Worm (Caenorhabditis elegans): ENCODE results near the gene D2023.4.

D2023.4 gene

DNA sequence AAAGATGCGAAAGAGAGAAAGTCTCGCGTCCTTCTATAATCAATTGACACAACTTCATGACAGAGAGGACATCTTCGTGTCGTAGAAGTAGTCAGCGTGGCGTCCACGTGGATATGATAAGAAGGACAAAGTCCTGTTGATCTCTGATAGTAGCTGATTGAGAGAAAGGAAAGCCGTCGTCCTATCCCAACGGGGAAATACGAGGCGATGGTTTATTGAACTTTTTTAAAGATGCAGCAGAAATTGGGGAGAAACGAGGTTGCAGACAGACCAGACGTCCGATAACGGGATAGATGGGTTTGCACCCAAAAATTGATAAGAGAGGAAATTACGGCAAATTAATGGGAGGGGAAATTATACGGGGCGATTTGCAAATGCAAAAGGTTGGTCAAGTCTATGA lies 23.1 kb downstream of the D2023.4 start:
- no peak for TF ChIP-seq unc-62 (GFP tag; optimal IDR thresholded peaks at IDR 0.05)

DNA sequence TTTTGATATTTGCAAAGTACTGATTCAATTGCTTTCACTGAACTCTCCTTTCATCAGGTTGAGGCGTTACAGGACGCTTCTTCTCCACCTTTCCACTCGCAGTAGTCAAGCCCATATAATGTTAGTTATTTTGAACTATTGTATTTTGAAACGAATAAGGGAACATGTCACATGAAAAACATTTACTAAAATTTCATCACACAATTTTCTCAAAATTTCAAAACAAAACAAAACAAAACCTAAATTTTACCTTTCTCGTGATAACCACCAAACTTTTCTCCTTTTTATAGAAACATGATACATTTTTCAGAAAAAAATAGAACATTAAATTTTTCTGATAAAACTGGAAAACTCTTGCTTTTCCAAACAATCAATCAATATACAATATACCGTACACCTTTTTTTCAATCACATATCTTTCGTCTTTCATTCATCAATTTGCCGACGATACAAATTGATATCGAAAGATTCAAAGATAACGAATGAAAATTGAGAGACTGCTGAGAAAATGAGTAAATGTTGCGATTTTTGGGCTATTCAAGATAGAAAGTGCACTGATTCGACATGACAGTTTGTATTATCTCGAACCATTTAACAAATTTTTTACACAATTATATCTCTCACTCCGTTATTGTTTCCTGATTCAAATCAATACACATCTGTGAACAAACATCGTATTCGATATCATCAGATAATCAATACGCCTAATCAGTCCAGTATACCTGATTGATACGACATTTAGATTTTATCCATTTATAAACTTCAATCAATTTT lies 24.3 kb downstream of the D2023.4 start:
- no peak for TF ChIP-seq unc-62 (GFP tag; optimal IDR thresholded peaks at IDR 0.05)

DNA sequence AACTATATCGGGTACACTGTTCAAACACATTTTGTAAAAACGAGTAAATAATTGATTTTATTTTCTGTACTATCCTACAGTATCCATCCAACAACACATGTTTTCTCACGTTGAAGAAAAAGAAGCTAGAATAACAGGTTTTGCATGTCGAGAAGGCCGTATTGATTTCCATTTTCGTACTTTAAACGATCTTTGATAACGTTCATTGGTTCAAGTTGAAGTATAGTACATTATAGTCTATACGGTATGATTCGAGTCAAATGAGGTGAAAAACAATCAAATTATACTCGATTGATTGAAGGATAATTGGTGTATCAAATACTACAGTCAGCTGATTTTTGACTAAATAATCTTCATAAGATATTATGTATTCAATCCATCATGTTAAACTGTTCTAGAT lies 25.1 kb downstream of the D2023.4 start:
- TF ChIP-seq unc-62 (GFP tag; optimal IDR thresholded peaks at IDR 0.05) = no peak

DNA sequence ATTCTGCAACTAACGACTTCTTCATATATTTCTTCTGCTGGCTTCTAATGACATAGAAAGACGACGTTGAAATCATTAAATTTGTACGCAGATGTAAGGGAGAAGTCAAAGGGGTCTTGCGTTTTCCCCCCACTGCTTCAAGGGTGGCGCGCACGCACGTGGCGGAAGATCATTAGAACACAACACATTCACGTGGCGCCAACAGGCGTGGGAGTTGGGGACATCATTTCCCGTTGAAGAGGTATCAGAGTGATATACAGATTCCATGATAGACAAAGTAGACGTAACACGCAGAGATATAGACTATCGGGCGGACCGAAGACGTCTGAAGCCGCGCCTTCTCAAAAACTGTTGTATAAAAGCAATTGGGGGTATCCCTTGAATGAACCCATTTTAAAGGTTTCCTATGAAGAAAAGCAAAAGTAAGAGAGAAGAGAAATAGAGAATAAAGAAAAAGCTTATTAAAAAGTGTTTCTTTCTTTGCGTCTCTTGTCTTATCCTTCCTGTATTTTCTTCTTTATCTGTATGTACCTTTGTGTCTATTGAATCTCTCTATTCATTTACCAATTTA lies 26.2 kb downstream of the D2023.4 start:
- TF ChIP-seq unc-62 (GFP tag; optimal IDR thresholded peaks at IDR 0.05) = no peak

DNA sequence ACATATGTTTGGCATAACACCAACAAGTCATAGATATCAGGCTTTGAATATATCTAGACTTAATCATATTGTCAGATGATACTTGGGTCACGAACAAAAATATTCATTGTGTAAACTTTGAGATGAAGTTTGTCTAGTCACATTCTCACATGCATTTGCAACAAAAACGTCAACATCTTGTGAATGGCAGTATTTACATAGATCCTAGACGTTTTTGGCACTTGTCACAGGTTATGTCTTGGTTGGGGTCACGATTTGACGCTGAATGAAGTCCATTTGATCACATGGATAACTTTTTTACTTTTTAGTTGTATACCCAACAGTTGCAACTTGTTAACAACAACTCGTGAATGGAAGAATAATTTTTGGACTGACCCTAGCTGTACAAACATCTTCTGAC lies 27.2 kb downstream of the D2023.4 start:
- TF ChIP-seq unc-62 (GFP tag; optimal IDR thresholded peaks at IDR 0.05) = no peak

DNA sequence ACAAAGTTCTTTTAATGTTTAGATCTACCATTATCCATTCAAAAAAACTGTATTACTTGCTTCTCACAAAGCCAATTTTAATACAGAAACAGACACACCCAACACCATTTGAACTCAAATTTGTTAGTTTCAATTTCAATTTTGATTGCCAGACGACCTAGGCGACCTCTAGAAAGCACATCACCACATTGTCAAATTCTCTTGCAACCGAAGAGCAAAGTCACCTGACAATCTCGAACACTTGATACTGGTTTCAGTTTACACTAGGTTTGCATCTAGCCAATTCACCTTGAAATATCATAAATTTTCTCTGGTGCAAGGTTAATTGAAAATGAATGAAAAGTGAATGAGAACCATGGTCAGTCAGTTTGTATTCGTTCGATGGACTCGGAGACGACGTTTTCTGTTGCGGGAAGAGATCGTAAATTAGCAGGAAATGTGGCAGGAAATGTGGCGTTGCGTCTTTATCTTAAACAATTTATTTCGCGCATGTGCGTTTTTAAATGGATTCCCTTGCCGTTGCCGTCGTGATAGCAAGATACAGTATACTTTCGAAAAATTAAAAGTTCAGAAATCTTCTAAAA lies 28.2 kb downstream of the D2023.4 start:
- TF ChIP-seq unc-62 (GFP tag; optimal IDR thresholded peaks at IDR 0.05) = no peak

DNA sequence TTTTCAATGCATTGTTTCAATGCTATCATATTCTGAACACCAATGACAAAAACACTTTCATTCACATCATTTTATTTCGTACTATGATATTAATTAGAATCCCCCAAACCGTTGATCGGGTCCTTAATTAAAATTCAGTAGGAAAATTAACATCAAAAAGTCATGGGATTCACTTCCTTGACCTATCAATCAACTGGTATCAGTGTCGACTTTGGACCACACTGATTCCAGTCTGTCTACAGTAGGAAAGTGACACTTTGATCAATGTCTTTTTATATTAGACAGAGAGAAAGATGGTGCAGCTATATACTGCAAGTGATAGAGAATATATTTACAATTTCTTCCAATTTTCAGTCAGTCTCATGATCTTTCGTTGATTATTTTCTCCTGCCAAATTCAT lies 29.2 kb downstream of the D2023.4 start:
- no peak for TF ChIP-seq unc-62 (GFP tag; optimal IDR thresholded peaks at IDR 0.05)

DNA sequence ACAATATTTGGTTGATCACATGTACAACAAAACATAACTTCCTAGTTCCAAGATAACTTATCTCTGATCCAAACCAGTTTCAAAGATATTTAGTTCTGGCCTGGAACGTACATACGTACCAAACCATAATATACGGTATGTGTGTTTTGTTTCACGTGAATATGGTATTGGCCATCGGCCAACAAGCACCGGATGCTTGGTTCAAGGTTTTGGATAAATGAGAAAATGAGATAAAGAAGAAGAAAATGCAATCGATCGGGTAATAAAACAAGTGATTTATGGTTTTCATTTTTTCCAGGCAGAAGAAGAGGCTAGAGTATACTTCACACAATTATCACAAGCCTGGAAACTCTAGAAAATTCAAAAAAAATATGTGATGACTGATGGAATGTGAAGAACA lies 30.2 kb downstream of the D2023.4 start:
- no peak for TF ChIP-seq unc-62 (GFP tag; optimal IDR thresholded peaks at IDR 0.05)

DNA sequence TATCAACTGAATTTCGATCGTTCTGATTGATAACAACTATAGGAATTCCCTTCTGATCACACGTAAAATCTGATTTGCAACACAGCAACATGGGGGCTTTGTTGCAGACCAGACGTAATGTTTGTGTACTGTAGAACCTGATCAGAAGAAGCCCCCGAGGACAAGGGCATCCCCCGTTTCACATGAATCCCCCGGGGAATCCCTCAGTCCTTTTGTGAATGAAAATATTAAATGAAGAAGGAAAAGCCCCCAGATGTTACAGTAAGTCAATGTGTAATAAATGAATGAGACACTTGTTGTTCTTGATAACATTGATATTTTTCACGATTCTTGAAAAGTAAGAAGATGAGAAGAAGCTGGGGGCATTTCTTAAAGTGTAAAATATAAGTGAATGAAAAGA lies 31.4 kb downstream of the D2023.4 start:
- no peak for TF ChIP-seq unc-62 (GFP tag; optimal IDR thresholded peaks at IDR 0.05)

DNA sequence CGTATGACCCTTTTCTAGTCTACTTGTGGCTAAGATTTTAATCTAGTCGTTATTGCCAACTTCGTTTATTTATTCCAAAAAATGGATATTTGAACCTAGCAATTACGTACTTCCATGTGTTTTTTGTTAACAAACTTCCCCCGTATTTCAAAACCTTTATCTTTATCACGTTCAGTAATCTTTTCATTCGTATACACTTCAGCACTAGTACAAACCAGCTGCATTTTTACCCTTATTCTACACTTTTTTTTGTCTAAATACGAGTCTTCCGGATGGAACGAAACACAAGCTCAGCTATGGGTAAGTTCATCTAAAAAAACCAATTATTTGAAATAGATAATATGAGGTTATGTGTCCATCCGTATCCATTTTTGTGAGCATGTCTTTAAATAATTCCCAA lies 36.1 kb downstream of the D2023.4 start, which contains the start of gene D2023.1:
Gene D2023.1 (plus strand): TSS at position 77 of the 400 bp plus-strand sequence.
- no peak for TF ChIP-seq unc-62 (GFP tag; optimal IDR thresholded peaks at IDR 0.05)

DNA sequence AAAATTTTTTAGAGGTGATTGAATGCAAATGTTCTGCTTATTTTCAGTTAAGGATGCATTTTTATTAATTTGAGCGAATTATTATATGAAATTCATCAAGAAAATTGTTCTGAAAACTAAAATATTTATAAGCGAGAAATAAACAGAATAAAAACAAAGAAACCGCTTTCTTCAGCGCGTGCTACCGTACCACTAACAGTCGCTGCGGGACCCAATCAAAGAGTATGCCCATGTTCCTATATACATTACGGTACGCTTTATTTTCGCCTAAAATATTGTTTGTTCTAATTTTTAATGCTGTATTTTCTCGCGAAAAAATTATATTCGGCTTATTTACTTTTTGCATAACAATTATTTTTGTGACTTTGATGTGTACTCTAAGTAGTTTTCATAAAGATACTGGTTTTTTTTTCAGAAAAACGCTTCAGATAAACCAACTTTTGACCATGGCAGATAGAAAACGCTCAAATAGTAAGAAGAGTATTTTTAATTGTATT lies 37.8 kb downstream of the D2023.4 start, which contains the start of gene F55A11.8:
Gene F55A11.8 (plus strand): TSS at position 447 of the 497 bp plus-strand sequence.
- no peak for TF ChIP-seq unc-62 (GFP tag; optimal IDR thresholded peaks at IDR 0.05)

DNA sequence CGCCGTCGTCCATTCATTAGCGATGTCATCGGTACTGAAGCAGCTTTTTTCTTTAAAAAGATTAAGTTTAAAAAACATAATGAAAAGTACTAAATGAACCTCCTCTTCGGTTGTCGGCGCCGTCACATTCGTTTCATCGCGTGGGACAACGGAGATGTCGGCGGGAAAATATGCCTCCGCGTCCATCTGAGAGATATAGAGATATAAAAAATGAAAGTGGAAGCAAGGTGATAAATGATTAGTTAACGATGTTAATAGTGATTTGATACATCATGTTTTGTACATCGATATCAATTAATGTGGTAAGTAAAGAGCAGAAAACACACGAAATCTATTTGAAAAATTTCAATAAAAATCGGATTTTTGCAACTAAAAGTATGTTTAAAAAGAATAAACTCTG lies 38.3 kb downstream of the D2023.4 start, which contains the start of gene F55A11.7:
Gene F55A11.7 (minus strand): TSS at position 186 of the 400 bp plus-strand sequence.
- TF ChIP-seq unc-62 (GFP tag; optimal IDR thresholded peaks at IDR 0.05) = no peak

DNA sequence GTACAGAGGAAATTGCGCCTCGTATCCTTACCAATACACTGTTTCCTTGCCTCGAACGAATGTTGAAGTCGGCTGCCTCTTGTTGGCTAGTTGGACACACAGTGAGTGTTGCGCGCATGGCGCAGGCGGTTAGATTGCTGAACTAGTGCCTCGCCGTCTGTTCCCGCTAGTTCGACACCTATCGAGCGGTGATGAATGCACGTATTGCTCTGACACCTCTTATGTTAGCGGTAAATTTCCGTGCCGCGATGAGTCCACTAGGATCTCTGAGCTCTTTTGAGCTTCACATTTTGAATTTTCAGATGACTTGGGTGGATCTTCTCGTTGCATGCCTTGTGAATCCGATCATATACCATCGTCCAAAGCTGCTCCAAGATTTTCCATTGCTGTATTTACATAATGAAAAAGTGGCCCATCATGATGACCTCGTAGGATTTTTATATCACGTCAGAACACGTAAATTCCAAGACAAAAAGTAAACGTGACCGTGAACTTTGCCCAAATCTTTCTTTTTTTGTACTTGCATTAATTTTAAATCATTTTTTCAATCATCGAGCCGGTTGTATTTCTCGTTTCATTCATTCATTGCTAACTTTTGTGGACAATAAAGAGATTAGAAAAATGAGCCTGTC lies 42.6 kb downstream of the D2023.4 start, which contains the start of gene F55A11.11:
Gene F55A11.11 (plus strand): TSS at position 341 of the 632 bp plus-strand sequence.
- TF ChIP-seq unc-62 (GFP tag; optimal IDR thresholded peaks at IDR 0.05) = no peak

DNA sequence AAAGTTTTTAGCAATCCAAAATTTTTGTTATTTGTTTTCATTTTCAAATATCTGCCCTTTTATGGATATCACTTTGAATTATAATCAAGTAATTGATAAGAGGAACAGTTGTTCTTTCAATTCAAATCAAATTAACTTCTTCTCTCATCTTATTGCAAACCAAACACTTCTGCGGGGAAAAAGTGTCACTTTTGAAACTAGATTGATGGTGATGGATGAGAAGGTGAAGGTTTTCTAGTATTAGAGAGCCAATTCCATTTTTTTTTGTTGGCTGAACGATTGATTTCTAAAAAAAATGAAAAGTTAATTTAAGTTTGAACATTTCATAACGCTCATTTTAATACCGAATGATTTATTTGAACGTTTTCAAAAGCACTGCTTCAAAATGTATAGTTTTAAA lies 45.8 kb downstream of the D2023.4 start:
- no peak for TF ChIP-seq unc-62 (GFP tag; optimal IDR thresholded peaks at IDR 0.05)

DNA sequence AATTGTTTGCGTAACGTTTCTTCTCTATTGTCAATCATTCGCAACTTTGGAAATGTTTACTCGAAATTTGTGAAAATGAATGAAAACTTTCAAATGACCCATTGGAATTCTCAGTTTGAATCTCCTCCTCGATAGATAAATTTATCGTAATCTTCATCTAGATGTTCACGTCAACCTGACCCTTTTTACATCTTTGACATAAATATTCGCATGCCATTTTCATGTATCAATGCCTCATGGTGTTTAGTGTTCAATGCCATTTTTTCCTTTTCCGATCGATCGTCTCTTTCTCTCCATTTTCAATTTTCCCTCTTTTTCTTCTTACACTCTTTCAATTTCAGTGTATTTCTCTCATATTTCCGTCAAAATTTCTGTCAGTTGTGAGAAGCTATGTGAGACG lies 46.3 kb downstream of the D2023.4 start:
- no peak for TF ChIP-seq unc-62 (GFP tag; optimal IDR thresholded peaks at IDR 0.05)

DNA sequence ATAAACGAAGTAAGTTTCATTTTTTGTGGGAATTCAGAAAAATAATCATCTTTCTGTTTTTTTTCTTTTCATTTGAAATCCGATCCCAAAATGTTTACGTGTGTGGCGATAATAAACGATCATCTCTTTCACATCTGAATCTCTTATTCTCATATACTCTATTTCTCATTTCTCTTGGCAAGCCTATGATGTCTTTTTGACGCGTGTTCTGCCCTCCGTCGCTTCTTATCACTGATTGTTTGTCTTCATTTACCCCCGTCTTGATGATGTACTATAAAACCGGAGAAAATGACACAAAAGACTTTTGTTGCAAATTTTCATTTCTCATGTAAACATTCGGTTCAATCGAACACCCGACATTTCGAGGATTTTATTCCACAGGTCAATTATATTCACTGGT lies 47.7 kb downstream of the D2023.4 start:
- TF ChIP-seq unc-62 (GFP tag; optimal IDR thresholded peaks at IDR 0.05) = no peak

Data from whole organism, dauer.